Worm (Caenorhabditis elegans) whole organism, young adult: ENCODE results near the gene kdp-1.

Experiments
- B0019.2 ChIP-seq: fragments of 200-800 bp; sonication (Bioruptor generic); conservative IDR thresholded peaks from 2 replicates; pipeline ENCODE4 v1.3.6; 2022; ENCODE audit warnings: missing genetic modification reagents, missing genetic modification characterization, missing compliant biosample characterization
- B0035.1 ChIP-seq: sonication (generic microtip); optimal IDR thresholded peaks from 2 replicates; lab custom pipeline; 2016; ENCODE audit warnings: missing genetic modification characterization, mild to moderate bottlenecking, missing compliant biosample characterization, missing genotype, missing genetic modification reagents
- F49E8.2 ChIP-seq: sonication (generic microtip); optimal IDR thresholded peaks from 3 replicates; lab custom pipeline; 2017; ENCODE audit warnings: missing genetic modification characterization, mild to moderate bottlenecking, missing compliant biosample characterization, antibody characterized with exemption, moderate library complexity; ENCODE audit not compliant: insufficient read depth
- F55B11.4 ChIP-seq: sonication (generic microtip); optimal IDR thresholded peaks from 2 replicates; lab custom pipeline; 2016; ENCODE audit warnings: missing compliant biosample characterization, missing genetic modification characterization, borderline replicate concordance; ENCODE audit not compliant: insufficient read depth
- K11D2.4 ChIP-seq: fragments of 200-800 bp; sonication (Bioruptor generic); IDR thresholded peaks from 2 replicates; pipeline ENCODE4 v1.3.6; 2022; ENCODE audit warnings: missing genetic modification reagents, missing genetic modification characterization, missing compliant biosample characterization
- K12H6.12 ChIP-seq: fragments of 200-800 bp; sonication (Bioruptor generic); optimal IDR thresholded peaks from 2 replicates; lab custom pipeline; 2018; ENCODE audit warnings: mild to moderate bottlenecking, missing genetic modification characterization, missing compliant biosample characterization
- Y56A3A.18 ChIP-seq: fragments of 200-800 bp; sonication (Bioruptor generic); IDR thresholded peaks from 2 replicates; pipeline ENCODE4 v1.3.6; 2022; ENCODE audit warnings: missing genetic modification reagents, missing genetic modification characterization, missing compliant biosample characterization
- Y67H2A.10 ChIP-seq: fragments of 200-800 bp; sonication (Bioruptor generic); conservative IDR thresholded peaks from 2 replicates; pipeline ENCODE4 v1.3.6; 2022; ENCODE audit warnings: missing genetic modification reagents, missing genetic modification characterization, missing compliant biosample characterization
- akir-1 ChIP-seq: fragments of 200-800 bp; sonication (Bioruptor generic); optimal IDR thresholded peaks from 2 replicates; lab custom pipeline; 2018; ENCODE audit warnings: mild to moderate bottlenecking, missing genetic modification characterization, moderate library complexity, missing compliant biosample characterization
- ama-1 ChIP-seq, 3 experiments: fragments of 150-350 bp in 1 of 3; sonication (generic microtip) in 2 of 3; optimal IDR thresholded peaks; 2 replicates each; lab custom pipeline; 2014 to 2018; ENCODE audit warnings: missing biosample characterization in 2 of 3, missing genetic modification characterization in 2 of 3, missing genetic modification reagents in 2 of 3
- aptf-2 ChIP-seq: fragments of 200-800 bp; sonication (Bioruptor generic); conservative IDR thresholded peaks from 2 replicates; pipeline ENCODE4 v1.3.6; 2022; ENCODE audit warnings: missing genetic modification reagents, missing genetic modification characterization, missing compliant biosample characterization
- atf-7 ChIP-seq: sonication (generic microtip); optimal IDR thresholded peaks from 2 replicates; lab custom pipeline; 2017; ENCODE audit warnings: mild to moderate bottlenecking, missing genetic modification characterization, missing compliant biosample characterization
- athp-1 ChIP-seq: sonication (generic microtip); optimal IDR thresholded peaks from 2 replicates; lab custom pipeline; 2017; ENCODE audit warnings: mild to moderate bottlenecking, missing genetic modification characterization, missing compliant biosample characterization
- attf-6 ChIP-seq: fragments of 200-800 bp; sonication (Bioruptor generic); IDR thresholded peaks from 2 replicates; pipeline ENCODE4 v1.3.6; 2022; ENCODE audit warnings: missing genetic modification reagents, missing genetic modification characterization, missing compliant biosample characterization
- bed-1 ChIP-seq: fragments of 200-800 bp; sonication (Bioruptor generic); IDR thresholded peaks from 2 replicates; pipeline ENCODE4 v1.3.6; 2022; ENCODE audit warnings: missing genetic modification reagents, missing genetic modification characterization, missing compliant biosample characterization
- ceh-58 ChIP-seq: fragments of 200-800 bp; sonication (Bioruptor generic); IDR thresholded peaks from 2 replicates; pipeline ENCODE4 v1.3.6; 2022; ENCODE audit warnings: missing genetic modification characterization, missing compliant biosample characterization
- chd-7 ChIP-seq: sonication (generic microtip); optimal IDR thresholded peaks from 2 replicates; lab custom pipeline; 2016; ENCODE audit warnings: mild to moderate bottlenecking, missing genetic modification characterization, moderate library complexity, missing compliant biosample characterization
- die-1 ChIP-seq: sonication (generic microtip); optimal IDR thresholded peaks from 2 replicates; lab custom pipeline; 2016; ENCODE audit warnings: missing genotype, mild to moderate bottlenecking, missing genetic modification characterization, missing compliant biosample characterization
- dpff-1 ChIP-seq: sonication (generic microtip); optimal IDR thresholded peaks from 2 replicates; lab custom pipeline; 2017; ENCODE audit warnings: mild to moderate bottlenecking, missing genetic modification characterization, missing compliant biosample characterization
- egl-18 ChIP-seq: fragments of 200-800 bp; sonication (Bioruptor generic); IDR thresholded peaks from 2 replicates; pipeline ENCODE4 v1.3.6; 2022; ENCODE audit warnings: missing genetic modification reagents, missing genetic modification characterization, missing compliant biosample characterization
- egl-44 ChIP-seq: fragments of 200-800 bp; sonication (Bioruptor generic); IDR thresholded peaks from 2 replicates; pipeline ENCODE4 v1.3.6; 2022; ENCODE audit warnings: missing genetic modification reagents, missing genetic modification characterization, missing compliant biosample characterization
- egrh-3 ChIP-seq: fragments of 200-800 bp; sonication (Bioruptor generic); IDR thresholded peaks from 2 replicates; pipeline ENCODE4 v1.3.6; 2022; ENCODE audit warnings: missing genetic modification reagents, missing genetic modification characterization, missing compliant biosample characterization
- ets-4 ChIP-seq: fragments of 200-800 bp; sonication (Bioruptor generic); optimal IDR thresholded peaks from 2 replicates; lab custom pipeline; 2018; ENCODE audit warnings: mild to moderate bottlenecking, missing genetic modification characterization, missing compliant biosample characterization
- gei-17 ChIP-seq: fragments of 200-800 bp; sonication (Bioruptor generic); optimal IDR thresholded peaks from 2 replicates; lab custom pipeline; 2018; ENCODE audit warnings: mild to moderate bottlenecking, missing genetic modification characterization, missing compliant biosample characterization
- hlh-12 ChIP-seq: sonication (generic microtip); optimal IDR thresholded peaks from 2 replicates; lab custom pipeline; 2016; ENCODE audit warnings: missing genetic modification characterization, missing compliant biosample characterization
- hrde-1 ChIP-seq: sonication (generic microtip); optimal IDR thresholded peaks from 2 replicates; lab custom pipeline; 2016; ENCODE audit warnings: missing genetic modification characterization, mild to moderate bottlenecking, missing compliant biosample characterization, moderate library complexity, missing genotype, missing genetic modification reagents, borderline replicate concordance
- let-607 ChIP-seq, 2 experiments: fragments of 200-800 bp in 1 of 2; sonication (Bioruptor generic) in 1 of 2; sonication (generic microtip) in 1 of 2; optimal IDR thresholded peaks; 2 replicates each; lab custom pipeline; 2016 to 2018; ENCODE audit warnings: mild to moderate bottlenecking in 2 of 2, missing compliant biosample characterization in 2 of 2, missing genetic modification characterization in 2 of 2, moderate library complexity in 2 of 2, missing genotype in 1 of 2
- lsy-27 ChIP-seq: sonication (generic microtip); optimal IDR thresholded peaks from 2 replicates; lab custom pipeline; 2017; ENCODE audit warnings: missing genetic modification characterization, mild to moderate bottlenecking, missing compliant biosample characterization, antibody characterized with exemption, missing genotype, borderline replicate concordance; ENCODE audit not compliant: insufficient read depth
- madf-3 ChIP-seq: fragments of 200-800 bp; sonication (Bioruptor generic); IDR thresholded peaks from 2 replicates; pipeline ENCODE4 v1.3.6; 2022; ENCODE audit warnings: missing genetic modification reagents, missing genetic modification characterization, missing compliant biosample characterization
- madf-6 ChIP-seq: fragments of 200-800 bp; sonication (Bioruptor generic); IDR thresholded peaks from 2 replicates; pipeline ENCODE4 v1.3.6; 2022; ENCODE audit warnings: missing genetic modification reagents, missing genetic modification characterization, missing compliant biosample characterization
- mcd-1 ChIP-seq: fragments of 200-800 bp; sonication (Bioruptor generic); IDR thresholded peaks from 2 replicates; pipeline ENCODE4 v1.3.6; 2022; ENCODE audit warnings: missing genetic modification reagents, missing genetic modification characterization, missing compliant biosample characterization
- nfya-1 ChIP-seq: sonication (generic microtip); optimal IDR thresholded peaks from 2 replicates; lab custom pipeline; 2017; ENCODE audit warnings: antibody characterized with exemption, missing compliant biosample characterization, missing genetic modification characterization, borderline replicate concordance; ENCODE audit not compliant: insufficient read depth
- nfyb-1 ChIP-seq: fragments of 200-800 bp; sonication (Bioruptor generic); IDR thresholded peaks from 2 replicates; pipeline ENCODE4 v1.3.6; 2022; ENCODE audit warnings: missing genetic modification reagents, missing genetic modification characterization, missing compliant biosample characterization
- nhr-80 ChIP-seq: sonication (generic microtip); optimal IDR thresholded peaks from 2 replicates; lab custom pipeline; 2016; ENCODE audit warnings: missing genetic modification characterization, missing compliant biosample characterization
- pbrm-1 ChIP-seq: fragments of 200-800 bp; sonication (Bioruptor generic); IDR thresholded peaks from 2 replicates; pipeline ENCODE4 v1.3.6; 2022; ENCODE audit warnings: missing genetic modification reagents, missing genetic modification characterization, missing compliant biosample characterization
- pha-4 ChIP-seq: fragments of 150-350 bp; sonication (generic microtip); optimal IDR thresholded peaks from 2 replicates; lab custom pipeline; 2014; ENCODE audit warnings: missing biosample characterization, missing genetic modification reagents, missing genetic modification characterization
- rpc-1 ChIP-seq, 2 experiments: fragments of 150-350 bp in 1 of 2; sonication (generic microtip) in 1 of 2; optimal IDR thresholded peaks; 2 replicates each; lab custom pipeline; 2014 to 2018; ENCODE audit warnings: missing biosample characterization in 1 of 2, missing genetic modification characterization in 1 of 2, missing genetic modification reagents in 1 of 2, missing genotype in 1 of 2
- snpc-1.1 ChIP-seq: sonication (generic microtip); optimal IDR thresholded peaks from 2 replicates; lab custom pipeline; 2017; ENCODE audit warnings: missing genetic modification characterization, mild to moderate bottlenecking, missing compliant biosample characterization, antibody characterized with exemption, moderate library complexity, missing genotype, missing genetic modification reagents; ENCODE audit not compliant: insufficient read depth
- snpc-1.3 ChIP-seq: sonication (generic microtip); optimal IDR thresholded peaks from 2 replicates; lab custom pipeline; 2017; ENCODE audit warnings: missing genetic modification characterization, mild to moderate bottlenecking, missing compliant biosample characterization, antibody characterized with exemption, moderate library complexity, missing genotype, missing genetic modification reagents; ENCODE audit not compliant: insufficient read depth
- tbx-9 ChIP-seq: sonication (generic microtip); optimal IDR thresholded peaks from 2 replicates; lab custom pipeline; 2016; ENCODE audit warnings: borderline replicate concordance, missing genetic modification characterization, inconsistent platforms, missing compliant biosample characterization
- tlf-1 ChIP-seq: fragments of 200-800 bp; sonication (Bioruptor generic); optimal IDR thresholded peaks from 2 replicates; lab custom pipeline; 2018; ENCODE audit warnings: mild to moderate bottlenecking, missing genetic modification characterization, missing compliant biosample characterization
- unc-62 ChIP-seq: fragments of 150-350 bp; optimal IDR thresholded peaks from 2 replicates; lab custom pipeline; 2014; ENCODE audit warnings: missing biosample characterization, missing genetic modification reagents, missing genetic modification characterization
- zfh-2 ChIP-seq: fragments of 200-800 bp; sonication (Bioruptor generic); conservative IDR thresholded peaks from 2 replicates; pipeline ENCODE4 v1.3.6; 2022; ENCODE audit warnings: missing genetic modification reagents, missing genetic modification characterization, missing compliant biosample characterization
- ztf-22 ChIP-seq: fragments of 200-800 bp; sonication (Bioruptor generic); optimal IDR thresholded peaks from 2 replicates; lab custom pipeline; 2018; ENCODE audit warnings: mild to moderate bottlenecking, missing genetic modification characterization, moderate library complexity, missing compliant biosample characterization
- ztf-26 ChIP-seq: sonication (generic microtip); optimal IDR thresholded peaks from 2 replicates; lab custom pipeline; 2017; ENCODE audit warnings: missing genetic modification characterization, missing compliant biosample characterization
- ztf-6 ChIP-seq: fragments of 200-800 bp; sonication (Bioruptor generic); IDR thresholded peaks from 2 replicates; pipeline ENCODE4 v1.3.6; 2022; ENCODE audit warnings: missing genetic modification reagents, missing genetic modification characterization, missing compliant biosample characterization

Gene kdp-1

DNA sequence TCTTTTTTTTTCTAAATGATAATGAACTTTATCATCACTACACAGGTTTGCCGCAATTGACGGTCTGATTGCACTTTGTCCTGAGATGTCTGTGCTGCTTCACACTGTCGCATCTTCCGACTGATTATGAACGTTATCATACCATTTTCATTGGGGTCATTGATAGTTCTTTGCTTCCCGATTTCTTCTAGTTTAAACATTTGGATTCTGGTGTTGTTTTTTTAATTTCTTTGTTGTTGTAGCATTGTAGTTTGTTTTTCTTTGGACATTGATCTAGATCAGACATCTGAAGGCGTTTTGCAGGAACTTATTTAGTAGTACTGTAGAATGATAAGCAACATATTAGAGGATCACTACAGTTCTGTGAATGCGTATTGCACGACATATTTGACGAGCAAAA lies 18.8 kb downstream of the kdp-1 start (continued):
- no peak for TF ChIP-seq zfh-2 (GFP tag; lab: Robert Waterston, UW)
- TF ChIP-seq ztf-26 (tag; lab: Kevin White, UChicago) = peak; percentile 16
- TF ChIP-seq rpc-1 (optimal IDR thresholded peaks at IDR 0.05; lab: Kevin White, UChicago) = no peak
- no peak for TF ChIP-seq rpc-1 (tag; optimal IDR thresholded peaks at IDR 0.05; lab: Kevin White, UChicago)
- peak; percentile 46 for TF ChIP-seq ztf-22 (GFP tag; lab: Kevin White, UChicago)
- peak; percentile 3 for TF ChIP-seq snpc-1.3 (tag; lab: Kevin White, UChicago)
- TF ChIP-seq Y56A3A.18 (GFP tag; lab: Robert Waterston, UW) = 0 out of 2 replicates have a peak, but pooled peaks have one; percentile 56
- no peak for TF ChIP-seq attf-6 (GFP tag; lab: Robert Waterston, UW)
- peak; percentile 46 for TF ChIP-seq mcd-1 (GFP tag; lab: Robert Waterston, UW)
- peak; percentile 61 for TF ChIP-seq athp-1 (tag; lab: Kevin White, UChicago)
- no peak for TF ChIP-seq aptf-2
- TF ChIP-seq die-1 (tag; lab: Kevin White, UChicago) = peak; percentile 48
- TF ChIP-seq hrde-1 (tag; lab: Kevin White, UChicago) = peak; percentile 36
- no peak for TF ChIP-seq unc-62
- TF ChIP-seq snpc-1.1 (tag; lab: Kevin White, UChicago) = no peak
- TF ChIP-seq pha-4 (tag; lab: Kevin White, UChicago) = no peak
- peak; percentile 83 for TF ChIP-seq tlf-1 (GFP tag; lab: Kevin White, UChicago)
- TF ChIP-seq akir-1 = no peak
- no peak for TF ChIP-seq F55B11.4 (tag; lab: Kevin White, UChicago)
- TF ChIP-seq dpff-1 (tag; lab: Kevin White, UChicago) = no peak
- TF ChIP-seq madf-6 (GFP tag; lab: Robert Waterston, UW) = peak; percentile 52
- peak; percentile 76 for TF ChIP-seq chd-7 (tag; lab: Kevin White, UChicago)
- no peak for TF ChIP-seq hlh-12 (tag; lab: Kevin White, UChicago)
- peak in 1 of 2 experiments; percentile 54 for TF ChIP-seq let-607 (tag; optimal IDR thresholded peaks at IDR 0.05; lab: Kevin White, UChicago)
- TF ChIP-seq madf-3 (GFP tag; lab: Robert Waterston, UW) = no peak
- no peak for TF ChIP-seq B0035.1 (tag; lab: Kevin White, UChicago)
- no peak for TF ChIP-seq ama-1 (optimal IDR thresholded peaks at IDR 0.05; lab: Kevin White, UChicago)
- TF ChIP-seq ama-1 (GFP tag; optimal IDR thresholded peaks at IDR 0.05; lab: Kevin White, UChicago) = no peak
- TF ChIP-seq pbrm-1 (GFP tag; lab: Robert Waterston, UW) = peak; percentile 70
- no peak for TF ChIP-seq gei-17 (GFP tag; lab: Kevin White, UChicago)
- TF ChIP-seq atf-7 (tag; lab: Kevin White, UChicago) = peak; percentile 60
- peak; percentile 74 for TF ChIP-seq tbx-9 (tag; lab: Kevin White, UChicago)
- 0 out of 2 replicates have a peak, but pooled peaks have one; percentile 49 for TF ChIP-seq egl-44 (GFP tag; lab: Robert Waterston, UW)
- TF ChIP-seq nhr-80 (tag; lab: Kevin White, UChicago) = peak; percentile 92
- peak; percentile 56; the same call in 1 of the 2 replicates for TF ChIP-seq K11D2.4 (GFP tag; lab: Robert Waterston, UW)
- no peak for TF ChIP-seq egrh-3 (GFP tag; lab: Robert Waterston, UW)
- no peak for TF ChIP-seq K12H6.12 (tag; lab: Kevin White, UChicago)
- peak; percentile 59 for TF ChIP-seq ets-4 (GFP tag; lab: Kevin White, UChicago)
- no peak for TF ChIP-seq lsy-27 (tag; lab: Kevin White, UChicago)
- no peak for TF ChIP-seq ztf-6
- no peak for TF ChIP-seq Y67H2A.10
- TF ChIP-seq nfyb-1 (GFP tag; lab: Robert Waterston, UW) = peak; percentile 82
- no peak for TF ChIP-seq ceh-58 (GFP tag; lab: Robert Waterston, UW)
- TF ChIP-seq B0019.2 (GFP tag; lab: Robert Waterston, UW) = no peak
- no peak for TF ChIP-seq nfya-1 (tag; lab: Kevin White, UChicago)
- TF ChIP-seq egl-18 (GFP tag; lab: Robert Waterston, UW) = no peak
- TF ChIP-seq F49E8.2 (tag; lab: Kevin White, UChicago) = no peak
- TF ChIP-seq bed-1 (GFP tag; lab: Robert Waterston, UW) = no peak
